Worm (Caenorhabditis elegans): ENCODE measurements around the gene cyb-2.1.

- TF ChIP-seq lin-15B (tag; optimal IDR thresholded peaks at IDR 0.05) (no peak), rbr-2 (tag; optimal IDR thresholded peaks at IDR 0.05) (no peak), nhr-41 (GFP tag; IDR thresholded peaks at IDR 0.05) (no peak), lin-1 (GFP tag; IDR thresholded peaks at IDR 0.05) (no peak), nhr-76 (tag; optimal IDR thresholded peaks at IDR 0.05) (no peak)
Measured at ce11 chrIV:11008996-11009395, 23.2 kb downstream of the cyb-2.1 start, which contains the start of gene F13H10.6.
